Fruit fly (Drosophila melanogaster): ENCODE results near the gene CG18135.

CG18135 gene

dm6 chr3L:18996030-18996773 lies 1.9 kb downstream of the CG18135 start (continued):
- peak; percentile 44 for TF ChIP-seq Gug (GFP tag; IDR thresholded peaks at IDR 0.05)
- peak; percentile 76 for TF ChIP-seq pdm3 (GFP tag; optimal IDR thresholded peaks at IDR 0.05)
- peak; percentile 51 for TF ChIP-seq topi (GFP tag; optimal IDR thresholded peaks at IDR 0.05)
- TF ChIP-seq fd59A (GFP tag; optimal IDR thresholded peaks at IDR 0.05) = peak; percentile 66
- TF ChIP-seq Hr39 (GFP tag; optimal IDR thresholded peaks at IDR 0.05) = peak; percentile 65
- no peak for TF ChIP-seq Blimp-1 (GFP tag; optimal IDR thresholded peaks at IDR 0.05)
- TF ChIP-seq Hr38 (GFP tag; optimal IDR thresholded peaks at IDR 0.05) = no peak
- peak; percentile 63 for TF ChIP-seq eg (GFP tag; IDR thresholded peaks at IDR 0.05)
- peak; percentile 89 for TF ChIP-seq svp (GFP tag)
- TF ChIP-seq CG6163 (GFP tag; IDR thresholded peaks at IDR 0.05) = peak; percentile 71
- TF ChIP-seq CG8319 (GFP tag; optimal IDR thresholded peaks at IDR 0.05) = peak; percentile 55
- TF ChIP-seq Lpt (GFP tag; optimal IDR thresholded peaks at IDR 0.05) = peak; percentile 9
- TF ChIP-seq CG8119 (GFP tag; IDR thresholded peaks at IDR 0.05) = no peak; the same call in 2 of the 3 replicates
- TF ChIP-seq Ets96B (tag; optimal IDR thresholded peaks at IDR 0.05) = peak; percentile 55
- TF ChIP-seq CG6854 (GFP tag; optimal IDR thresholded peaks at IDR 0.05) = peak; percentile 81
- TF ChIP-seq Sox14 (GFP tag; optimal IDR thresholded peaks at IDR 0.05) = peak; percentile 64
- TF ChIP-seq CG34406 (GFP tag; optimal IDR thresholded peaks at IDR 0.05) = peak; percentile 48

- TF ChIP-seq Hr4 (GFP tag; optimal IDR thresholded peaks at IDR 0.05) (no peak), Lpt (GFP tag; optimal IDR thresholded peaks at IDR 0.05) (no peak), Ets96B (tag; optimal IDR thresholded peaks at IDR 0.05) (no peak), Hr39 (GFP tag; optimal IDR thresholded peaks at IDR 0.05) (no peak), CG10669 (GFP tag; optimal IDR thresholded peaks at IDR 0.05) (no peak), pdm3 (GFP tag; optimal IDR thresholded peaks at IDR 0.05) (no peak), CG34406 (GFP tag; optimal IDR thresholded peaks at IDR 0.05) (no peak), CG11762 (GFP tag; optimal IDR thresholded peaks at IDR 0.05; ENCODE audit: insufficient read depth) (no peak), CG3919 (GFP tag; optimal IDR thresholded peaks at IDR 0.05) (no peak), Sox15 (GFP tag; optimal IDR thresholded peaks at IDR 0.05) (no peak), spab (GFP tag; optimal IDR thresholded peaks at IDR 0.05) (no peak), Sox14 (GFP tag; optimal IDR thresholded peaks at IDR 0.05) (peak; percentile 66), dac (GFP tag; optimal IDR thresholded peaks at IDR 0.05) (no peak), salr (GFP tag; optimal IDR thresholded peaks at IDR 0.05) (no peak), CG7368 (GFP tag; optimal IDR thresholded peaks at IDR 0.05) (no peak), Hr38 (GFP tag; optimal IDR thresholded peaks at IDR 0.05) (no peak), dsx (GFP tag; optimal IDR thresholded peaks at IDR 0.05; ENCODE audit: poor library complexity, severe bottlenecking) (peak; percentile 20), CG32006 (GFP tag; optimal IDR thresholded peaks at IDR 0.05) (no peak), CG11294 (GFP tag; IDR thresholded peaks at IDR 0.05) (no peak), CG9139 (GFP tag; optimal IDR thresholded peaks at IDR 0.05) (no peak), CG1621 (tag; optimal IDR thresholded peaks at IDR 0.05) (peak; percentile 62), Met (GFP tag; optimal IDR thresholded peaks at IDR 0.05) (no peak), Gug (GFP tag; IDR thresholded peaks at IDR 0.05) (no peak), CG8632 (GFP tag; optimal IDR thresholded peaks at IDR 0.05) (no peak), achi (GFP tag; optimal IDR thresholded peaks at IDR 0.05) (no peak), esn (GFP tag; optimal IDR thresholded peaks at IDR 0.05) (no peak), ss (GFP tag; optimal IDR thresholded peaks at IDR 0.05) (no peak), Eip93F (GFP tag; optimal IDR thresholded peaks at IDR 0.05) (peak; percentile 16), CG6808 (GFP tag; optimal IDR thresholded peaks at IDR 0.05) (no peak), svp (GFP tag) (no peak), CG6163 (GFP tag; IDR thresholded peaks at IDR 0.05) (peak; percentile 45; the same call in 1 of the 3 replicates), CG6854 (GFP tag; optimal IDR thresholded peaks at IDR 0.05) (no peak)
These were observed 2.4 kb downstream of the CG18135 start for dm6 chr3L:18995667-18996029.

All from whole organism, prepupa.